Fruit fly (Drosophila melanogaster): ENCODE measurements around the gene CG32110.

The CG32110 gene

DNA sequence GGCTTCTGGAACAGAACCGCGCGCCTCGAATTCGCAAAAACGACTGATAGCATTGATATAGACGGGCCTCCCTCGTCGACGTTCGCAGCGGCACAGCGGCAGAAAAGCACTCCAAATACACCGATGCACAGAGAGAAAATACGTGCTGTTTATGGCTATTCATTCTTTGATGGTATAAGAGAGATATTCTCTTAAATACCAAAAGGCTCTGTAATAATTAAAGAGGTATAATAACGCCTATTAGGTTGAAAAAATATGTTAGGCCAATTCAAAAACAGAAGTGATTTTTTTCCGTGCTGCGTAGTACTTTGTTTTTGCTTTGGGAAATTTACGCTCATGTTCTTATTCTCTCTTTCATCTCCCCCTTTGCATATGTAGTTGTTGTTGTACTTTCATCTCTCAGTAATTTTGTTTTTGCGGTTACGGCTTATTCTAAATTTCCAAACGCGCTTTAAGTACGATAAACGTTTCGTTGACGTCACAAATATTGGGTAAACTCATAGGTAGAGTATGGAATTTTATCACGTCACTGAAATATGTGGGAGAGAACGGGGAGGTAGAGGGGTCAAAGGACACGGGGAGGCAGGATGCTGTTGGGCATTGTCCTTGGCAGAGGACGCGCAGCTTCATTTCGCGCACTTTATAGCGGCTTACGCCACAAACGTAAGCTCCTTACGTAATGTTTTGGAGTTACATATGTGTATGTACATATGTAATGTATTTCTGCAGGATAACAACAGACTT, 34.7 kb downstream of the CG32110 start, which contains the start of gene nebu (continued):
- TF ChIP-seq Hey (tag; optimal IDR thresholded peaks at IDR 0.05) (peak; percentile 83), Oaz (GFP tag; IDR thresholded peaks at IDR 0.05) (peak; percentile 92), Dek (tag; optimal IDR thresholded peaks at IDR 0.05) (peak; percentile 97), Nf-YC (tag; optimal IDR thresholded peaks at IDR 0.05) (peak; percentile 81), Med (GFP tag) (peak; percentile 99), CG3281 (GFP tag; optimal IDR thresholded peaks at IDR 0.05) (peak; percentile 98), rib (GFP tag; IDR thresholded peaks at IDR 0.05) (peak; percentile 98), bab2 (GFP tag; optimal IDR thresholded peaks at IDR 0.05) (peak; percentile 97), hkb (optimal IDR thresholded peaks at IDR 0.05) (no peak), hkb (GFP tag; IDR thresholded peaks at IDR 0.05) (peak; percentile 97), GATAe (GFP tag; conservative IDR thresholded peaks at IDR 0.05) (peak; percentile 88), CG13123 (GFP tag; optimal IDR thresholded peaks at IDR 0.05) (peak; percentile 81), CG10979 (tag; optimal IDR thresholded peaks at IDR 0.05) (peak; percentile 86), nom (GFP tag; optimal IDR thresholded peaks at IDR 0.05) (peak; percentile 92), CG13424 (tag; optimal IDR thresholded peaks at IDR 0.05) (peak; percentile 94), p53 (GFP tag; optimal IDR thresholded peaks at IDR 0.05) (peak; percentile 90), mam (GFP tag; optimal IDR thresholded peaks at IDR 0.05) (peak; percentile 98), CG6272 (GFP tag; IDR thresholded peaks at IDR 0.05) (no peak), ranshi (GFP tag; IDR thresholded peaks at IDR 0.05) (peak; percentile 96), CG12155 (GFP tag; optimal IDR thresholded peaks at IDR 0.05) (peak; percentile 96), CG42726 (GFP tag; IDR thresholded peaks at IDR 0.05; ENCODE audit: partially characterized antibody) (no peak), slp2 (GFP tag; optimal IDR thresholded peaks at IDR 0.05) (peak; percentile 92), ap (GFP tag; IDR thresholded peaks at IDR 0.05) (no peak; the same call in 1 of the 2 replicates), Neu2 (GFP tag; optimal IDR thresholded peaks at IDR 0.05; ENCODE audit: borderline replicate concordance) (peak; percentile 89), CG14667 (GFP tag; IDR thresholded peaks at IDR 0.05) (no peak; the same call in 1 of the 2 replicates), sna (GFP tag; IDR thresholded peaks at IDR 0.05; ENCODE audit: partially characterized antibody) (no peak), ERR (GFP tag; optimal IDR thresholded peaks at IDR 0.05) (peak; percentile 97), fru (optimal IDR thresholded peaks at IDR 0.05) (no peak), Opbp (GFP tag; IDR thresholded peaks at IDR 0.05; ENCODE audit: partially characterized antibody) (no peak), NC2α (GFP tag; optimal IDR thresholded peaks at IDR 0.05) (peak; percentile 91), Jarid2 (GFP tag; optimal IDR thresholded peaks at IDR 0.05) (peak; percentile 81), Adf1 (GFP tag; IDR thresholded peaks at IDR 0.05) (peak; percentile 89), nau (GFP tag; optimal IDR thresholded peaks at IDR 0.05) (peak; percentile 93), Atf6 (GFP tag; IDR thresholded peaks at IDR 0.05) (peak; percentile 99), jumu (GFP tag; optimal IDR thresholded peaks at IDR 0.05) (peak; percentile 95), Ada2b (GFP tag; IDR thresholded peaks at IDR 0.05) (peak; percentile 96), CG11456 (GFP tag; IDR thresholded peaks at IDR 0.05) (peak; percentile 97), mld (GFP tag; IDR thresholded peaks at IDR 0.05; ENCODE audit: partially characterized antibody) (no peak), stwl (tag; optimal IDR thresholded peaks at IDR 0.05) (no peak), CG12104 (GFP tag; optimal IDR thresholded peaks at IDR 0.05) (peak; percentile 93), CG14965 (GFP tag; optimal IDR thresholded peaks at IDR 0.05; ENCODE audit: borderline replicate concordance) (peak; percentile 81), Stat92E (GFP tag; optimal IDR thresholded peaks at IDR 0.05) (no peak), B-H2 (GFP tag; optimal IDR thresholded peaks at IDR 0.05) (peak; percentile 96), Ravus (GFP tag; IDR thresholded peaks at IDR 0.05) (peak; percentile 93), emc (GFP tag; optimal IDR thresholded peaks at IDR 0.05) (peak; percentile 96), tio (GFP tag; optimal IDR thresholded peaks at IDR 0.05) (peak; percentile 94), gro (GFP tag; optimal IDR thresholded peaks at IDR 0.05) (peak; percentile 99), exex (tag; optimal IDR thresholded peaks at IDR 0.05) (peak; percentile 83), lbe (GFP tag; optimal IDR thresholded peaks at IDR 0.05) (peak; percentile 97), pum (GFP tag; optimal IDR thresholded peaks at IDR 0.05) (peak; percentile 91)

Data from whole organism, embryonic.